Fruit fly (Drosophila melanogaster): ENCODE data around the gene CG7692.

CG7692 gene

dm6 chr3L:17352812-17353211, 1.2 kb downstream of the CG7692 start:
- TF ChIP-seq Dad (GFP tag; optimal IDR thresholded peaks at IDR 0.05) (no peak), HHEX (GFP tag; optimal IDR thresholded peaks at IDR 0.05) (no peak), org-1 (GFP tag; optimal IDR thresholded peaks at IDR 0.05) (no peak), BEAF-32 (GFP tag; optimal IDR thresholded peaks at IDR 0.05) (peak; percentile 44), crp (GFP tag; optimal IDR thresholded peaks at IDR 0.05) (peak; percentile 89 to 97), CG34376 (GFP tag; optimal IDR thresholded peaks at IDR 0.05) (no peak), CG4282 (GFP tag; optimal IDR thresholded peaks at IDR 0.05) (no peak), slbo (GFP tag; IDR thresholded peaks at IDR 0.05) (peak; percentile 34; the same call in 1 of the 2 replicates), CG9797 (GFP tag; optimal IDR thresholded peaks at IDR 0.05) (peak; percentile 42), btn (GFP tag; optimal IDR thresholded peaks at IDR 0.05) (no peak), CG9437 (GFP tag; optimal IDR thresholded peaks at IDR 0.05) (peak; percentile 59), CG15269 (tag; optimal IDR thresholded peaks at IDR 0.05) (no peak), E2f1 (GFP tag; IDR thresholded peaks at IDR 0.05) (no peak), CG17568 (GFP tag; optimal IDR thresholded peaks at IDR 0.05) (no peak), CG6689 (GFP tag; IDR thresholded peaks at IDR 0.05) (no peak), cato (GFP tag; optimal IDR thresholded peaks at IDR 0.05; ENCODE audit: borderline replicate concordance) (no peak), sug (tag; optimal IDR thresholded peaks at IDR 0.05) (no peak), ci (GFP tag; IDR thresholded peaks at IDR 0.05) (no peak), CG15479 (GFP tag; optimal IDR thresholded peaks at IDR 0.05) (no peak), CG5953 (GFP tag; IDR thresholded peaks at IDR 0.05) (no peak), abd-A (tag; optimal IDR thresholded peaks at IDR 0.05) (peak; percentile 63), zen (tag; optimal IDR thresholded peaks at IDR 0.05) (peak; percentile 61), ash1 (GFP tag; optimal IDR thresholded peaks at IDR 0.05) (no peak), Med (GFP tag) (no peak), CG17612 (GFP tag; IDR thresholded peaks at IDR 0.05) (no peak), ken (GFP tag; IDR thresholded peaks at IDR 0.05) (no peak), Mes4 (GFP tag; optimal IDR thresholded peaks at IDR 0.05) (no peak), CG9609 (GFP tag; optimal IDR thresholded peaks at IDR 0.05) (no peak), CG8944 (GFP tag; optimal IDR thresholded peaks at IDR 0.05) (no peak), ro (GFP tag; IDR thresholded peaks at IDR 0.05) (no peak), toy (GFP tag; IDR thresholded peaks at IDR 0.05) (peak; percentile 82), knrl (GFP tag; IDR thresholded peaks at IDR 0.05; ENCODE audit: partially characterized antibody) (peak; percentile 30; the same call in 1 of the 3 replicates), CG14965 (GFP tag; optimal IDR thresholded peaks at IDR 0.05; ENCODE audit: borderline replicate concordance) (no peak), CG14667 (GFP tag; IDR thresholded peaks at IDR 0.05) (no peak), Ravus (GFP tag; IDR thresholded peaks at IDR 0.05) (no peak), tx (GFP tag; optimal IDR thresholded peaks at IDR 0.05) (no peak), CG7556 (GFP tag; optimal IDR thresholded peaks at IDR 0.05) (no peak), maf-S (GFP tag; optimal IDR thresholded peaks at IDR 0.05) (no peak), Hsf (GFP tag; optimal IDR thresholded peaks at IDR 0.05) (peak; percentile 15), CG11093 (GFP tag; IDR thresholded peaks at IDR 0.05) (no peak), CG5180 (GFP tag; optimal IDR thresholded peaks at IDR 0.05) (no peak), crol (GFP tag; IDR thresholded peaks at IDR 0.05) (no peak), CG12236 (GFP tag; optimal IDR thresholded peaks at IDR 0.05) (no peak), CG8924 (tag; optimal IDR thresholded peaks at IDR 0.05) (peak; percentile 64), CG34224 (GFP tag; IDR thresholded peaks at IDR 0.05; ENCODE audit: partially characterized antibody) (no peak), CG3995 (GFP tag; optimal IDR thresholded peaks at IDR 0.05) (no peak), Six4 (GFP tag; optimal IDR thresholded peaks at IDR 0.05) (no peak), CG18011 (GFP tag; optimal IDR thresholded peaks at IDR 0.05) (no peak), CG8281 (tag; optimal IDR thresholded peaks at IDR 0.05) (no peak), CG8359 (GFP tag; optimal IDR thresholded peaks at IDR 0.05; ENCODE audit: borderline replicate concordance) (no peak), Bteb2 (GFP tag; optimal IDR thresholded peaks at IDR 0.05) (no peak), Dfd (GFP tag; optimal IDR thresholded peaks at IDR 0.05) (no peak)

All from whole organism, embryonic.